Fruit fly (Drosophila melanogaster): Measurements from ENCODE around the gene CG5151.

The CG5151 gene

DNA sequence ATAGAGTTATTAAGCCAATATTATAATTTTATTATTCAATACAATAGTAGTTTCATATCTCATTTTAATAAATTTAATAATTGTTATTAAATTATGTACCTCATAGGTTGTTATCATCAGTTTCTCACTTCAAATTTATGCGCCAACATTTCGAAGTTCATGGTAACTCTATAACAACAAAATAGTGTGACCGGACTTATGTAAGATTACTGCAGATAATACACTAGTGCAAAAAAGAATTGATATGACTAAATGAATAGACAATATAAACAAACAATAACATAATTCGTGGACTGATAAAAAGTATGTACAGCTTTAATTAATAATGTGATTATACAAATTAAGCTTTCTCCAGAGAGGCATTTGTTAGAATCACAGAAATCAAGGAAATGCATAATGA lies 42.7 kb downstream of the CG5151 start, which contains the start of gene Strump:
Gene Strump (plus strand): TSS at position 212 of the 400 bp plus-strand sequence.
- TF ChIP-seq CG14655 (GFP tag; optimal IDR thresholded peaks at IDR 0.05) (no peak), fd96Ca (GFP tag; IDR thresholded peaks at IDR 0.05) (no peak), EcR (GFP tag; optimal IDR thresholded peaks at IDR 0.05) (no peak), Ets98B (GFP tag; IDR thresholded peaks at IDR 0.05) (no peak), CG4496 (GFP tag; IDR thresholded peaks at IDR 0.05) (no peak), CG13204 (GFP tag; optimal IDR thresholded peaks at IDR 0.05) (no peak), CG15710 (tag; optimal IDR thresholded peaks at IDR 0.05) (no peak), CG12605 (GFP tag; IDR thresholded peaks at IDR 0.05) (no peak), Pif1A (GFP tag; optimal IDR thresholded peaks at IDR 0.05) (no peak), Pif1B (GFP tag; optimal IDR thresholded peaks at IDR 0.05) (no peak)

DNA sequence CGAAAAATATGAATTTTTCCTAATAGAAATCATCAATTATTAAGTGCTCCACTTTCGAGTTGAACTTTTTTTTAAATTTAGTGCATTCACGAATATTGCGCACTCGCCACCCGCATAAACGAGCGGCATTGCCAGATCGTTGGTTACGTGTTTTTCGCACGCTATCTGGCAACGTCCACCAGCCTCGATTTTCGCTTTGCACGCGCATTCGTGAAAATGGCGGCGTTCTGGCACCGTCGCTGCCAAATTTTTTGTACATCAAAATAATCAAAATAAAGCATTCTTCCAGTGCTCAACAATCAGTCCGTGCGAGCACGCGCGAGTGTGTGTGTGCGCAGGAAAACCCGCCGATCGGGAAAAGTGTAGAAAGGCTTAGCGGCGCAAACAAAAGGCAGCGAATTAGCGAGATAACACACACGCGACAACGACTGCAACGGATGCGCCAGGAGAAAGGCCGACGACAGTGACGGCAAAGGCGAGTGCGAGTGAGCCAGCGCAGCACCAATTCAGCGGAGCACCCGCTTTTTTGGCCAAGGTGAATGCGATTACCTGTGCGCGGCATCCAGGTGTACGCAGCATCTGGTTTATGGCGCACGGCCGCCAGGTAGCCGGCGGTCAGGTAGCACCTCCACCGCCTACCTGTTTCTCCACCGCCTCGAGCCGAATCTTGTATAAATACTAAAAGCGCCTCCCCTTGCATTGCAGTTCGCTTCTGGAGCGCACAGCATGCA lies 50.7 kb downstream of the CG5151 start:
- TF ChIP-seq CG12605 (GFP tag; IDR thresholded peaks at IDR 0.05) (0 out of 2 replicates have a peak, but pooled peaks have one; percentile 5), Ets98B (GFP tag; IDR thresholded peaks at IDR 0.05) (peak; percentile 90), CG17806 (tag; optimal IDR thresholded peaks at IDR 0.05) (peak; percentile 70), fd96Ca (GFP tag; IDR thresholded peaks at IDR 0.05) (peak; percentile 90), CG15710 (tag; optimal IDR thresholded peaks at IDR 0.05) (peak; percentile 76), CG8301 (tag; optimal IDR thresholded peaks at IDR 0.05) (peak; percentile 79), CG8159 (tag; optimal IDR thresholded peaks at IDR 0.05) (no peak), EcR (GFP tag; optimal IDR thresholded peaks at IDR 0.05) (peak; percentile 38), CG13204 (GFP tag; optimal IDR thresholded peaks at IDR 0.05) (no peak), CG9948 (tag; optimal IDR thresholded peaks at IDR 0.05) (peak; percentile 66), CG14655 (GFP tag; optimal IDR thresholded peaks at IDR 0.05) (no peak), CG34367 (tag; optimal IDR thresholded peaks at IDR 0.05) (peak; percentile 70), Snoo (tag; optimal IDR thresholded peaks at IDR 0.05) (peak; percentile 82), Pif1B (GFP tag; optimal IDR thresholded peaks at IDR 0.05) (peak; percentile 88), CG32121 (GFP tag; IDR thresholded peaks at IDR 0.05) (peak; percentile 85), gl (tag; optimal IDR thresholded peaks at IDR 0.05) (no peak), CG4496 (GFP tag; IDR thresholded peaks at IDR 0.05) (peak; percentile 93), Pif1A (GFP tag; optimal IDR thresholded peaks at IDR 0.05) (no peak), CG10348 (GFP tag; IDR thresholded peaks at IDR 0.05) (no peak), rn (GFP tag; IDR thresholded peaks at IDR 0.05) (peak; percentile 52), D1 (tag; optimal IDR thresholded peaks at IDR 0.05) (no peak)

DNA sequence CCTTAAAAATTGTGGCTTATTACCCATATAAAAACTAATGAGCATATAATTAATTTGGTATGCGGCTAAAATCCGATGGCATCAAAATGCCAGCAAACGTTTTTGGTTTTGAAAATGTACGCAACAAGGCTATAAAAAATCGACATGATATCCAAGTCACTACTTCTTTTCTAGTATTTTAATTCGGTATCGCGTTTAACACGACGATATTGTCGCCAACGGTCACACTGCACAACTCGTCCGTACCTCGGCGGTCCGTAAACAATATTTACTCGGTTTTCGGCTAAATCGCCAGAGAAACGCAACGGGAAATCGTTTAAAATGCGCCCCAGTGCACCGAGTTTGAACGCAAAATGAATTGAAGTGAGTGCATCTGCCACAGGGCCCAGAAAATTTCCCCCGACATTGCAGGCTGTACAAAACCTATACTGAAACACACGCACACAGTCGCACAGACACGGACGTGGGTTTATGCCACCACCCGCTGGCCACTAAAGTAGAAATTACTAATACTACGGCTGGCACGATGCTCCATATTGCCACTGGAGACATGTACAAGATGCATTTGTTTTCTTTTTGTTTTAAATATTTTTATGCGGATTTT lies 51.4 kb downstream of the CG5151 start, which contains the start of gene Taf4:
Gene Taf4 (plus strand): TSS at position 210 of the 604 bp plus-strand sequence.
- no peak for TF ChIP-seq EcR (GFP tag; optimal IDR thresholded peaks at IDR 0.05)
- TF ChIP-seq Ets98B (GFP tag; IDR thresholded peaks at IDR 0.05), result no peak
- TF ChIP-seq CG34367 (tag; optimal IDR thresholded peaks at IDR 0.05), result no peak
- no peak for TF ChIP-seq Snoo (tag; optimal IDR thresholded peaks at IDR 0.05)
- TF ChIP-seq CG12605 (GFP tag; IDR thresholded peaks at IDR 0.05), result peak; percentile 59; the same call in 1 of the 2 replicates
- TF ChIP-seq D1 (tag; optimal IDR thresholded peaks at IDR 0.05), result no peak
- TF ChIP-seq CG8159 (tag; optimal IDR thresholded peaks at IDR 0.05), result no peak

DNA sequence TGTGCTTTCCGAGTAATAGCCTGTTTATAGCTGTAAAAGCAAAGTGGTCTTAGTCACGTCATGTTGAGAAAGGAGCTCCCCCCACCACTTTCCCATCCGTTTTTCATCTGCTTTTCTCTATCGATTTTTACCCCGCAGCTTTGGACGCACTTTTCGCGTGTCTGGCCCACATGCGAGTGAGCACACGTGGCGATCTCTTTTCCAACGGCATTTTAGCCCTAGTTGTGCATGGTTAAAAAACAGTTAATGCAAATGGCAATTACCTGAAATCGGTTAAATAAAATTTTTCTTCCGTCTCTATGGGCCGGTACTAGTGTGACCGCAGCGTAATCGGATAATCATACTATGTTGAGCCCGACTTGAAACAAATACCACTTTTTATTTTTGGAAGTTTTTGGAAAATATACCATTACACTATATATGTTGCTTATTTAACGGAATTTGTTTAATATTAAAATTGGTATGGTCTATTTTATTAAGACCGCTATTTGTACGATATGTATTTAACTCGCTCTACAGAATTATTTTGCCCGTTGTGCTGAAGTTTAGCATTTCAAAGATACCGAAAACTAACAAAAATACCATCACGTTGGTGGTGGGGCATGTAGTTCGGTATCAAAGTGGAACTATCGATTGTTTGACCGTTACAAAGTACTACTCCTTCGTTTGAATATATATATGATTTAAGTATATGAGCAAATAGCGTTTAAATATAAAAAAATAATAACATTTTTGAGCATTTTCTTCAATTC lies 52.3 kb downstream of the CG5151 start, which contains the start of gene Zn72D:
Gene Zn72D (minus strand): TSS at position 558 of the 752 bp plus-strand sequence.
- TF ChIP-seq Snoo (tag; optimal IDR thresholded peaks at IDR 0.05) (peak; percentile 5), CG14655 (GFP tag; optimal IDR thresholded peaks at IDR 0.05) (no peak), CG8159 (tag; optimal IDR thresholded peaks at IDR 0.05) (no peak)

DNA sequence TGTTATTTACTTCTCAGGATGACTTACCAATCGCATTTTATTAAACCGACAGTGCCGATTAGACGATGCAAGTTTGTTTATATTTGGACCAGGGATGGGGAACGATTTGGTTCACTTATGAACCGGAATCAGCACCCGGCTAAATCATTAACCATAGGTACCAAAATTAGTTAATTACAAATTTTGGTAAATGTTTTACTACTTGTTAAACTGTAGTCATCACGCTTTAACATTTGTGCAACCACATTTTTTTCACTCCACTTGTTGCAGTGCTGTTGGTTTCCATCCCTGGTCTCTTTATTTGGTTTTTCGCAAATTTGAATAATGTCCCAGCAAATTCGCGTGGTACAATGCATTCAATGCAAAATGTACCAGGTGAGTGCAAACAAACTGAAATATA lies 59.0 kb downstream of the CG5151 start, which contains the start of the genes IntS9 and CG43295:
Gene IntS9 (minus strand): TSS at position 100 of the 400 bp plus-strand sequence.
Gene CG43295 (plus strand): TSS at position 325 of the 400 bp plus-strand sequence.
- TF ChIP-seq Ets98B (GFP tag; IDR thresholded peaks at IDR 0.05) (peak; percentile 84), CG32121 (GFP tag; IDR thresholded peaks at IDR 0.05) (peak; percentile 74), Snoo (tag; optimal IDR thresholded peaks at IDR 0.05) (peak; percentile 77), CG34367 (tag; optimal IDR thresholded peaks at IDR 0.05) (peak; percentile 73), CG12605 (GFP tag; IDR thresholded peaks at IDR 0.05) (peak; percentile 72), D1 (tag; optimal IDR thresholded peaks at IDR 0.05) (no peak), CG15710 (tag; optimal IDR thresholded peaks at IDR 0.05) (peak; percentile 81), CG17806 (tag; optimal IDR thresholded peaks at IDR 0.05) (peak; percentile 83), fd96Ca (GFP tag; IDR thresholded peaks at IDR 0.05) (peak; percentile 91), gl (tag; optimal IDR thresholded peaks at IDR 0.05) (peak; percentile 71), CG9948 (tag; optimal IDR thresholded peaks at IDR 0.05) (peak; percentile 67), CG4496 (GFP tag; IDR thresholded peaks at IDR 0.05) (peak; percentile 88), rn (GFP tag; IDR thresholded peaks at IDR 0.05) (peak; percentile 61; the same call in 1 of the 2 replicates), CG8301 (tag; optimal IDR thresholded peaks at IDR 0.05) (no peak), Pif1B (GFP tag; optimal IDR thresholded peaks at IDR 0.05) (no peak)
